Worm (Caenorhabditis elegans): ENCODE data around the gene C26F1.3.

The C26F1.3 gene

ce11 chrV:7744068-7744467 lies 33.0 kb upstream of the C26F1.3 start:
- TF ChIP-seq mml-1 (tag; optimal IDR thresholded peaks at IDR 0.05) (no peak), elt-2 (tag; optimal IDR thresholded peaks at IDR 0.05) (peak; percentile 98)

DNA sequence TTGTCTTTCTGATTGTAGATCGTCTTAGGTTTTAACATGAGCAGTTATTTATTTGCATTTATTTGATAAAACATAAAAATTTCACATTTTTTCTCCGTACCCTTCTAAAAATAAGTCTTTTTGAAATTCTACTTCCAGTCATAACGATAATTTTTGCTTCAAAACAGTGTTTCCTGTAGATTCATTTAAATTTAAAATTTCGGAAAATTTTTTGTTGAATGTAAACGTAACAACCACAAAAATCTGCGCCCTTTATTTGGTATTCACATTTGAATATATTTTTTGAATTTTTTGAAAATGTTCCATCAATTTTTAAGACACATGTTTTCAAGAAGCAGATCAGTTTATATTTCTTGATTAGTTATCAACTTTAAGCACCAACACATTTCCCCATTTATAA lies 31.7 kb upstream of the C26F1.3 start:
- no peak for TF ChIP-seq daf-12 (tag; optimal IDR thresholded peaks at IDR 0.05)
- no peak for TF ChIP-seq egl-27 (tag; optimal IDR thresholded peaks at IDR 0.05)
- TF ChIP-seq unc-62 (GFP tag; optimal IDR thresholded peaks at IDR 0.05): no peak
- TF ChIP-seq ceh-16 (tag; optimal IDR thresholded peaks at IDR 0.05): no peak
- TF ChIP-seq nhr-76 (tag; optimal IDR thresholded peaks at IDR 0.05): no peak
- TF ChIP-seq ceh-82 (tag; optimal IDR thresholded peaks at IDR 0.05): no peak
- no peak for TF ChIP-seq fos-1 (tag; optimal IDR thresholded peaks at IDR 0.05)
- TF ChIP-seq snpc-4 (tag; optimal IDR thresholded peaks at IDR 0.05): no peak
- TF ChIP-seq pqm-1 (tag; optimal IDR thresholded peaks at IDR 0.05): no peak
- no peak for TF ChIP-seq nhr-77 (tag; optimal IDR thresholded peaks at IDR 0.05)
- no peak for TF ChIP-seq nhr-237 (tag; optimal IDR thresholded peaks at IDR 0.05)
- no peak for TF ChIP-seq lsy-12 (tag; optimal IDR thresholded peaks at IDR 0.05)
- TF ChIP-seq nhr-11 (tag; optimal IDR thresholded peaks at IDR 0.05): no peak
- TF ChIP-seq skn-1 (tag; optimal IDR thresholded peaks at IDR 0.05): no peak

- TF ChIP-seq nhr-28 (tag; optimal IDR thresholded peaks at IDR 0.05) (no peak), nhr-43 (tag; optimal IDR thresholded peaks at IDR 0.05; ENCODE audit: poor library complexity, severe bottlenecking) (no peak), unc-62 (GFP tag; optimal IDR thresholded peaks at IDR 0.05) (peak; percentile 63), nhr-76 (tag; optimal IDR thresholded peaks at IDR 0.05) (no peak), egl-5 (tag; optimal IDR thresholded peaks at IDR 0.05) (no peak), nhr-237 (tag; optimal IDR thresholded peaks at IDR 0.05) (no peak), nhr-77 (tag; optimal IDR thresholded peaks at IDR 0.05) (no peak), fos-1 (tag; optimal IDR thresholded peaks at IDR 0.05) (no peak), pha-4 (tag; optimal IDR thresholded peaks at IDR 0.05) (no peak)
Observed at ce11 chrV:7745903-7746302, 31.2 kb upstream of the C26F1.3 start.

DNA sequence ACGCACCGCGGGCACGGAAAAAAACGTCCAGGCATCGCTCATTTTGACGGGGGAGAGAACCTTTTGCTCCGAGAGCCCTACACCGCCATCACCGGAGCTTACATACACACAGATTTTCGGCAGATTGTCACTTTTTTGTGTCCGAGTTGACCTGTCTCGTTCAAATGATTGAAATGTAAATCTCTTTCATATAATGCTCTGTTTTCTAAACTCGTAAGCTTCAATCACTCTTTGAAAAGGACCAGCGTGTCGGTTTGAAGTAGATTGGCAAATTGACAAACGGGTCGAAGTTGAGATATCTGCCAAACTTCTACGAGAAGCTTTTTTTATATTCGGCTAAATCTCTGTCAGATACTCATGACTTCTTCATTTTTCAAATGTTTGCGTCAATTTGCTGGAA lies 30.0 kb upstream of the C26F1.3 start:
- TF ChIP-seq skn-1 (tag; optimal IDR thresholded peaks at IDR 0.05): no peak
- TF ChIP-seq lsy-12 (tag; optimal IDR thresholded peaks at IDR 0.05): no peak
- TF ChIP-seq nhr-23 (tag; optimal IDR thresholded peaks at IDR 0.05): no peak
- no peak for TF ChIP-seq daf-12 (tag; optimal IDR thresholded peaks at IDR 0.05)
- TF ChIP-seq mdl-1 (tag; optimal IDR thresholded peaks at IDR 0.05): no peak
- TF ChIP-seq egl-27 (tag; optimal IDR thresholded peaks at IDR 0.05): no peak
- TF ChIP-seq unc-62 (GFP tag; optimal IDR thresholded peaks at IDR 0.05): no peak
- TF ChIP-seq lin-39 (tag; optimal IDR thresholded peaks at IDR 0.05): no peak
- TF ChIP-seq ceh-16 (tag; optimal IDR thresholded peaks at IDR 0.05): no peak
- no peak for TF ChIP-seq nhr-67 (tag; optimal IDR thresholded peaks at IDR 0.05)
- TF ChIP-seq nfya-1 (tag; optimal IDR thresholded peaks at IDR 0.05; ENCODE audit: insufficient read depth): no peak
- no peak for TF ChIP-seq jun-1 (tag; optimal IDR thresholded peaks at IDR 0.05)

ce11 chrV:7747987-7748607 lies 29.0 kb upstream of the C26F1.3 start:
- TF ChIP-seq fos-1 (tag; optimal IDR thresholded peaks at IDR 0.05) (no peak), nhr-25 (tag; optimal IDR thresholded peaks at IDR 0.05) (no peak), ceh-28 (tag; optimal IDR thresholded peaks at IDR 0.05) (no peak), elt-3 (tag; optimal IDR thresholded peaks at IDR 0.05) (no peak), nhr-23 (tag; optimal IDR thresholded peaks at IDR 0.05) (no peak), ceh-9 (tag; optimal IDR thresholded peaks at IDR 0.05) (no peak), ztf-4 (tag; optimal IDR thresholded peaks at IDR 0.05) (no peak)

ce11 chrV:7749708-7750107 lies 27.4 kb upstream of the C26F1.3 start:
- TF ChIP-seq nhr-25 (tag; optimal IDR thresholded peaks at IDR 0.05) (no peak), ztf-11 (tag; optimal IDR thresholded peaks at IDR 0.05) (no peak), lin-39 (tag; optimal IDR thresholded peaks at IDR 0.05) (no peak), nhr-77 (tag; optimal IDR thresholded peaks at IDR 0.05) (no peak), tbx-2 (tag; optimal IDR thresholded peaks at IDR 0.05) (no peak), skn-1 (tag; optimal IDR thresholded peaks at IDR 0.05) (no peak), mdl-1 (tag; optimal IDR thresholded peaks at IDR 0.05) (no peak), nhr-28 (tag; optimal IDR thresholded peaks at IDR 0.05) (no peak), fos-1 (tag; optimal IDR thresholded peaks at IDR 0.05) (no peak), nfya-1 (tag; optimal IDR thresholded peaks at IDR 0.05; ENCODE audit: insufficient read depth) (no peak), daf-12 (tag; optimal IDR thresholded peaks at IDR 0.05) (no peak), aly-2 (tag; optimal IDR thresholded peaks at IDR 0.05) (no peak), ceh-82 (tag; optimal IDR thresholded peaks at IDR 0.05) (no peak)

Measured in whole organism, L3 larva.